Worm (Caenorhabditis elegans) whole organism, mixed stage, embryonic: ENCODE results near the gene C15B12.3.

Experiments used
- M03D4.4 ChIP-seq: sonication (generic microtip); optimal IDR thresholded peaks from 2 replicates; lab custom pipeline; 2017; ENCODE audit warnings: mild to moderate bottlenecking, missing genetic modification characterization, missing compliant biosample characterization
- bed-3 ChIP-seq: fragments of 200-800 bp; sonication (Bioruptor generic); optimal IDR thresholded peaks from 3 replicates; lab custom pipeline; 2018; ENCODE audit warnings: mild to moderate bottlenecking, missing genetic modification characterization, moderate library complexity, missing compliant biosample characterization
- blmp-1 ChIP-seq: fragments of 150-350 bp; optimal IDR thresholded peaks from 2 replicates; lab custom pipeline; 2014; ENCODE audit warnings: missing biosample characterization, missing genetic modification characterization
- ceh-39 ChIP-seq: fragments of 150-350 bp; optimal IDR thresholded peaks from 2 replicates; lab custom pipeline; 2014; ENCODE audit warnings: missing biosample characterization, missing genetic modification characterization
- ceh-43 ChIP-seq: fragments of 200-800 bp; sonication (Bioruptor generic); optimal IDR thresholded peaks from 2 replicates; lab custom pipeline; 2018; ENCODE audit warnings: mild to moderate bottlenecking, missing genetic modification characterization, moderate library complexity, missing compliant biosample characterization
- ceh-83 ChIP-seq: fragments of 200-800 bp; sonication (Bioruptor generic); optimal IDR thresholded peaks from 2 replicates; lab custom pipeline; 2018; ENCODE audit warnings: mild to moderate bottlenecking, missing genetic modification characterization, missing compliant biosample characterization
- ces-1 ChIP-seq: fragments of 150-350 bp; optimal IDR thresholded peaks from 2 replicates; lab custom pipeline; 2014; ENCODE audit warnings: missing biosample characterization, missing genetic modification reagents, missing genetic modification characterization
- cnd-1 ChIP-seq: fragments of 200-800 bp; sonication (Bioruptor generic); optimal IDR thresholded peaks from 2 replicates; lab custom pipeline; 2018; ENCODE audit warnings: mild to moderate bottlenecking, missing genetic modification characterization, missing compliant biosample characterization
- drap-1 ChIP-seq: fragments of 200-800 bp; sonication (Bioruptor generic); optimal IDR thresholded peaks from 3 replicates; lab custom pipeline; 2018; ENCODE audit warnings: mild to moderate bottlenecking, missing genetic modification characterization, missing compliant biosample characterization
- elt-1 ChIP-seq: sonication (generic microtip); optimal IDR thresholded peaks from 2 replicates; lab custom pipeline; 2017; ENCODE audit warnings: missing genetic modification characterization, mild to moderate bottlenecking, missing compliant biosample characterization, antibody characterized with exemption, moderate library complexity, borderline replicate concordance; ENCODE audit not compliant: insufficient read depth
- elt-3 ChIP-seq: fragments of 150-350 bp; optimal IDR thresholded peaks from 2 replicates; lab custom pipeline; 2014; ENCODE audit warnings: missing biosample characterization, missing genetic modification characterization
- flh-1 ChIP-seq: fragments of 200-800 bp; sonication (Bioruptor generic); optimal IDR thresholded peaks from 2 replicates; lab custom pipeline; 2018; ENCODE audit warnings: mild to moderate bottlenecking, missing genetic modification characterization, moderate library complexity, missing compliant biosample characterization
- ham-2 ChIP-seq: fragments of 200-800 bp; sonication (Bioruptor generic); optimal IDR thresholded peaks from 2 replicates; lab custom pipeline; 2018; ENCODE audit warnings: mild to moderate bottlenecking, missing genetic modification characterization, missing compliant biosample characterization
- hlh-1 ChIP-seq: fragments of 150-350 bp; optimal IDR thresholded peaks from 2 replicates; lab custom pipeline; 2014; ENCODE audit warnings: missing biosample characterization, missing genetic modification reagents, missing genetic modification characterization
- lin-13 ChIP-seq: fragments of 150-350 bp; optimal IDR thresholded peaks from 2 replicates; lab custom pipeline; 2014; ENCODE audit warnings: missing biosample characterization, missing genetic modification characterization
- lin-32 ChIP-seq: fragments of 200-800 bp; sonication (Bioruptor generic); optimal IDR thresholded peaks from 2 replicates; lab custom pipeline; 2018; ENCODE audit warnings: mild to moderate bottlenecking, missing genetic modification characterization, missing compliant biosample characterization
- lsy-2 ChIP-seq: fragments of 150-350 bp; optimal IDR thresholded peaks from 2 replicates; lab custom pipeline; 2014; ENCODE audit warnings: missing biosample characterization, missing genetic modification characterization
- mab-5 ChIP-seq: fragments of 150-350 bp; optimal IDR thresholded peaks from 2 replicates; lab custom pipeline; 2014; ENCODE audit warnings: missing biosample characterization, missing genetic modification characterization
- mep-1 ChIP-seq: fragments of 150-350 bp; optimal IDR thresholded peaks from 2 replicates; lab custom pipeline; 2017; ENCODE audit warnings: missing biosample characterization, missing genetic modification reagents, missing genetic modification characterization, inconsistent platforms
- mls-2 ChIP-seq: sonication (generic microtip); optimal IDR thresholded peaks from 2 replicates; lab custom pipeline; 2016; ENCODE audit warnings: mild to moderate bottlenecking, missing genetic modification characterization, moderate library complexity, missing compliant biosample characterization
- nhr-12 ChIP-seq: fragments of 150-350 bp; optimal IDR thresholded peaks from 2 replicates; lab custom pipeline; 2014; ENCODE audit warnings: missing biosample characterization, missing genetic modification characterization
- nhr-2 ChIP-seq: fragments of 150-350 bp; optimal IDR thresholded peaks from 2 replicates; lab custom pipeline; 2014; ENCODE audit warnings: missing biosample characterization, missing genetic modification characterization
- nhr-237 ChIP-seq: fragments of 150-350 bp; optimal IDR thresholded peaks from 2 replicates; lab custom pipeline; 2014; ENCODE audit warnings: missing biosample characterization, missing genetic modification characterization
- nhr-28 ChIP-seq: fragments of 150-350 bp; optimal IDR thresholded peaks from 2 replicates; lab custom pipeline; 2014; ENCODE audit warnings: missing biosample characterization, missing genetic modification characterization
- nhr-76 ChIP-seq: sonication (generic microtip); optimal IDR thresholded peaks from 2 replicates; lab custom pipeline; 2017; ENCODE audit warnings: missing biosample characterization, missing genetic modification characterization
- pha-4 ChIP-seq: fragments of 150-350 bp; optimal IDR thresholded peaks from 2 replicates; lab custom pipeline; 2018; ENCODE audit warnings: missing biosample characterization, missing genetic modification reagents, missing genetic modification characterization
- sem-2 ChIP-seq: fragments of 200-800 bp; sonication (Bioruptor generic); optimal IDR thresholded peaks from 2 replicates; lab custom pipeline; 2018; ENCODE audit warnings: mild to moderate bottlenecking, missing genetic modification characterization, missing compliant biosample characterization
- sptf-1 ChIP-seq: sonication (generic microtip); optimal IDR thresholded peaks from 2 replicates; lab custom pipeline; 2017; ENCODE audit warnings: mild to moderate bottlenecking, missing genetic modification characterization, moderate library complexity, missing compliant biosample characterization
- tbx-8 ChIP-seq: fragments of 200-800 bp; sonication (Bioruptor generic); optimal IDR thresholded peaks from 2 replicates; lab custom pipeline; 2018; ENCODE audit warnings: mild to moderate bottlenecking, missing genetic modification characterization, moderate library complexity, missing compliant biosample characterization
- unc-39 ChIP-seq: fragments of 150-350 bp; optimal IDR thresholded peaks from 2 replicates; lab custom pipeline; 2014; ENCODE audit warnings: missing biosample characterization, missing genetic modification characterization
- unc-62 ChIP-seq: fragments of 150-350 bp; optimal IDR thresholded peaks from 2 replicates; lab custom pipeline; 2014; ENCODE audit warnings: missing biosample characterization, missing genetic modification reagents, missing genetic modification characterization
- ztf-11 ChIP-seq: fragments of 150-350 bp; optimal IDR thresholded peaks from 2 replicates; lab custom pipeline; 2014; ENCODE audit warnings: missing biosample characterization, missing genetic modification characterization

C15B12.3 gene

DNA sequence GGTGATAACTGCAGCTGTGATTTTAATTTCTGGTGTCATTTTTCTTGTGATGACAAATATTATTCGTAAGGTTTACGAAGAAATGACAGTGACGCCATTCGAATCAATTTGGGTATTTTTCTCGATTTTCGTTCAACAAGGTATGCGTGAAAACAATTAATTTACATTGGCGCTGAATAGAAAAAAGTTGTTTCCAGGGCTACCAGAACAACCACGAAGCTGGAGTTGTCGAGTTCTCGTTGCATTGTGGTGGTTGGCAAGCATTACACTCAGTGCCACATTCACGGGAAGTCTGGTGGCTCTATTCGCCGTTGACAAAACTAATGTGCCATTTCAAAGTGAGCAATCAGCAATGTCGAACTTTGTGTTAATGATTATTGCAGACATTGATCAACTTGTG is 40.4 kb upstream of the C15B12.3 start:
- TF ChIP-seq M03D4.4 (tag; lab: Kevin White, UChicago) (no peak), hlh-1 (peak; percentile 51), unc-39 (tag; lab: Kevin White, UChicago) (no peak)

- TF ChIP-seq ces-1 (GFP tag; lab: Kevin White, UChicago), result no peak
- no peak for TF ChIP-seq unc-39 (tag; lab: Kevin White, UChicago)
- TF ChIP-seq ztf-11 (tag; lab: Kevin White, UChicago), result no peak
- no peak for TF ChIP-seq elt-3
- no peak for TF ChIP-seq hlh-1
- TF ChIP-seq drap-1, result no peak
- no peak for TF ChIP-seq unc-62 (GFP tag; lab: Kevin White, UChicago)
- TF ChIP-seq blmp-1, result no peak
- TF ChIP-seq nhr-2 (tag; lab: Kevin White, UChicago), result no peak
- no peak for TF ChIP-seq tbx-8 (GFP tag; lab: Kevin White, UChicago)
- TF ChIP-seq ceh-83 (GFP tag; lab: Kevin White, UChicago), result no peak
- no peak for TF ChIP-seq flh-1
Measured at ce11 chrX:6505662-6506061, 38.3 kb upstream of the C15B12.3 start, which contains the start of gene glr-8. TSS of gene glr-8 (plus strand) at chrX:6505980.

- peak; percentile 22 for TF ChIP-seq mep-1 (tag; lab: Kevin White, UChicago)
- no peak for TF ChIP-seq hlh-1
- no peak for TF ChIP-seq blmp-1
- TF ChIP-seq nhr-76 (tag; lab: Kevin White, UChicago), result no peak
- TF ChIP-seq cnd-1 (tag; lab: Kevin White, UChicago), result no peak
- TF ChIP-seq elt-3, result no peak
- no peak for TF ChIP-seq nhr-12
- no peak for TF ChIP-seq ztf-11 (tag; lab: Kevin White, UChicago)
- TF ChIP-seq mls-2, result no peak
- TF ChIP-seq ceh-39 (tag; lab: Kevin White, UChicago), result no peak
- TF ChIP-seq lin-32 (GFP tag; lab: Kevin White, UChicago), result no peak
- no peak for TF ChIP-seq mab-5
- no peak for TF ChIP-seq flh-1
- no peak for TF ChIP-seq ceh-83 (GFP tag; lab: Kevin White, UChicago)
- TF ChIP-seq elt-1 (tag; lab: Kevin White, UChicago), result no peak
- TF ChIP-seq drap-1, result peak; percentile 23
- peak; percentile 29 for TF ChIP-seq ces-1 (GFP tag; lab: Kevin White, UChicago)
- TF ChIP-seq lin-13, result no peak
- TF ChIP-seq sptf-1 (tag; lab: Kevin White, UChicago), result peak; percentile 42
- TF ChIP-seq lsy-2 (tag; lab: Kevin White, UChicago), result no peak
- no peak for TF ChIP-seq unc-62 (GFP tag; lab: Kevin White, UChicago)
- TF ChIP-seq nhr-237, result no peak
- TF ChIP-seq, all 35 proteins: peak for 4
Measured at ce11 chrX:6505008-6505407, 37.6 kb upstream of the C15B12.3 start, which contains the start of gene cdf-1. TSS of gene cdf-1 (minus strand) at chrX:6505143.

ce11 chrX:6503148-6503547 is 35.8 kb upstream of the C15B12.3 start:
- TF ChIP-seq unc-39 (tag; lab: Kevin White, UChicago) (no peak), ces-1 (GFP tag; lab: Kevin White, UChicago) (no peak), sem-2 (GFP tag; lab: Kevin White, UChicago) (no peak)

DNA sequence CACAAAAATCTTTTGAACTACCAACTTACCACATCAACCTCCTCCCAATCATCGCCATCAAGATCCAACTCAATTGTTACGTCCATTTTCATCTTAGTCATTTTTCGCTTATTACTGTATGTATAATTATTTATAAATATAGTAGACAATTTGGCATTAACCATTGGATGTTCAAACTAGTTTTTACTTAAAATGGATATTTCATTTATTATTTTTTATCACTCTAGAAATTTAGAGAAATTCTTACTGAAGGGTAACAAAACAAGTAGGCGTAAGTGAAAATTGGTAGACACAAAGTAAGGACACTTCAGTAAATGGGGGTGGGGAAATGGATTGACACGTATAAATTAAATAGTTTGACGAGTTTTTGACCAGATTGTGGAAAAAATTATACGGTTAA is 32.4 kb upstream of the C15B12.3 start, which contains the start of gene actl-1:
actl-1 (minus strand) TSS at position 101 of the 400 bp plus-strand sequence.
- TF ChIP-seq pha-4, result no peak
- TF ChIP-seq ces-1 (GFP tag; lab: Kevin White, UChicago), result no peak
- TF ChIP-seq unc-39 (tag; lab: Kevin White, UChicago), result no peak
- no peak for TF ChIP-seq nhr-28
- no peak for TF ChIP-seq cnd-1 (tag; lab: Kevin White, UChicago)
- no peak for TF ChIP-seq unc-62 (GFP tag; lab: Kevin White, UChicago)
- TF ChIP-seq mep-1 (tag; lab: Kevin White, UChicago), result no peak
- no peak for TF ChIP-seq nhr-2 (tag; lab: Kevin White, UChicago)
- TF ChIP-seq drap-1, result no peak
- TF ChIP-seq ceh-39 (tag; lab: Kevin White, UChicago), result no peak
- no peak for TF ChIP-seq flh-1
- no peak for TF ChIP-seq mab-5

DNA sequence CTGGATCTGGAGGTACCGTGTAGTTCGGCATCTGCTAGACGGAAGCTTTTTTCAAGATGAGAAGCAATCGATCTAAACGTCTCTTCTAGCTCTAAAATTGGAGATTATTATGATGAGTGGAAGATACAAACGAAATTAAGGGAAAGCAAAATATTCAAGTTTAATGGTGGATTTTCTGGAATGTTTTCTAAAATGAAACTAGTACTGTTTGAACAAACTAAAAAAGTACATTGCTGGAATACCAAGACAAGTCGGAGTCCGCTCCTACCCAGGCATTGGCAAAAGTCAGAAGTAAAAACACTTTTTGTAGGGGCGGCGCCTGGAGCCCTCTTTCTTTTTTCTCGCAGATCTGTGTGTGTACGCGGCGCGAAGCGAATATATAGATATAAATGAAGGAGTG is 17.4 kb upstream of the C15B12.3 start, which contains the start of gene gar-1:
gar-1 (minus strand) TSS at position 101 of the 400 bp plus-strand sequence.
- TF ChIP-seq ham-2 (GFP tag; lab: Kevin White, UChicago) (no peak), cnd-1 (tag; lab: Kevin White, UChicago) (no peak), ztf-11 (tag; lab: Kevin White, UChicago) (no peak), mab-5 (no peak), bed-3 (GFP tag; lab: Kevin White, UChicago) (no peak), ceh-43 (GFP tag; lab: Kevin White, UChicago) (no peak), nhr-28 (no peak), nhr-2 (tag; lab: Kevin White, UChicago) (no peak), mls-2 (no peak), lin-13 (no peak), ceh-83 (GFP tag; lab: Kevin White, UChicago) (no peak), nhr-237 (no peak)
